Fruit fly (Drosophila melanogaster) whole organism, embryonic: Measurements from ENCODE around the gene CG34409.

Source experiments
- CG10565 ChIP-seq: fragments of 200-800 bp; sonication (Bioruptor generic); optimal IDR thresholded peaks from 3 replicates; lab custom pipeline; 2016; ENCODE audit warnings: missing biosample characterization, mild to moderate bottlenecking, missing genetic modification characterization
- CG11247 ChIP-seq: fragments of 200-800 bp; sonication (Bioruptor generic); IDR thresholded peaks from 2 replicates; pipeline ENCODE4 v1.3.6; 2022; ENCODE audit warnings: missing biosample characterization, missing genetic modification characterization
- CG12236 ChIP-seq: fragments of 200-800 bp; sonication (Bioruptor generic); optimal IDR thresholded peaks from 2 replicates; lab custom pipeline; 2016; ENCODE audit warnings: missing biosample characterization, missing genetic modification characterization
- CG15601 ChIP-seq: fragments of 200-800 bp; sonication (Bioruptor generic); optimal IDR thresholded peaks from 3 replicates; lab custom pipeline; 2019; ENCODE audit warnings: missing biosample characterization, mild to moderate bottlenecking, missing genetic modification characterization, moderate library complexity
- CG17361 ChIP-seq: fragments of 200-800 bp; sonication (Bioruptor generic); IDR thresholded peaks from 3 replicates; pipeline ENCODE4 v1.3.6; 2022; ENCODE audit warnings: missing biosample characterization, missing genetic modification characterization
- CG18262 ChIP-seq: fragments of 200-800 bp; optimal IDR thresholded peaks from 3 replicates; lab custom pipeline; 2019; ENCODE audit warnings: missing biosample characterization, mild to moderate bottlenecking, missing genetic modification characterization, moderate library complexity
- CG31224 ChIP-seq: fragments of 200-800 bp; sonication (Bioruptor generic); IDR thresholded peaks from 2 replicates; pipeline ENCODE4 v1.3.6; 2022; ENCODE audit warnings: missing biosample characterization, missing genetic modification characterization
- CG31441 ChIP-seq: fragments of 200-800 bp; sonication (Bioruptor generic); IDR thresholded peaks from 2 replicates; pipeline ENCODE4 v1.3.6; 2022; ENCODE audit warnings: missing biosample characterization, missing genetic modification characterization
- CG33213 ChIP-seq: fragments of 200-800 bp; sonication (Bioruptor generic); optimal IDR thresholded peaks from 3 replicates; lab custom pipeline; 2016; ENCODE audit warnings: missing biosample characterization, missing genetic modification characterization
- CG3407 ChIP-seq: fragments of 200-800 bp; sonication (Bioruptor generic); optimal IDR thresholded peaks from 2 replicates; lab custom pipeline; 2018; ENCODE audit warnings: missing biosample characterization, mild to moderate bottlenecking, missing genetic modification characterization
- CG42726 ChIP-seq: fragments of 200-800 bp; sonication (Bioruptor generic); IDR thresholded peaks from 2 replicates; pipeline ENCODE4 v1.3.6; 2022; ENCODE audit warnings: missing biosample characterization, missing genetic modification characterization; ENCODE audit not compliant: partially characterized antibody
- CG4730 ChIP-seq: fragments of 200-800 bp; sonication (Bioruptor generic); IDR thresholded peaks from 2 replicates; pipeline ENCODE4 v1.3.6; 2022; ENCODE audit warnings: missing biosample characterization, missing genetic modification characterization
- CG5953 ChIP-seq: fragments of 200-800 bp; sonication (Bioruptor generic); IDR thresholded peaks from 2 replicates; pipeline ENCODE4 v1.3.6; 2022; ENCODE audit warnings: missing biosample characterization, missing genetic modification characterization
- CG6689 ChIP-seq: fragments of 200-800 bp; sonication (Bioruptor generic); IDR thresholded peaks from 2 replicates; pipeline ENCODE4 v1.3.6; 2022; ENCODE audit warnings: missing biosample characterization, missing genetic modification characterization
- CG8924 ChIP-seq: fragments of 200-800 bp; optimal IDR thresholded peaks from 3 replicates; lab custom pipeline; 2019; ENCODE audit warnings: missing biosample characterization, mild to moderate bottlenecking, missing genetic modification characterization, moderate library complexity
- Camta ChIP-seq: fragments of 200-800 bp; sonication (Bioruptor generic); optimal IDR thresholded peaks from 2 replicates; lab custom pipeline; 2016; ENCODE audit warnings: missing biosample characterization, missing genetic modification characterization
- Ets97D ChIP-seq: fragments of 200-800 bp; sonication (Bioruptor generic); optimal IDR thresholded peaks from 3 replicates; lab custom pipeline; 2016; ENCODE audit warnings: missing biosample characterization, missing genetic modification characterization
- HLH4C ChIP-seq: fragments of 200-800 bp; sonication (Bioruptor generic); IDR thresholded peaks from 3 replicates; pipeline ENCODE4 v1.3.6; 2022; ENCODE audit warnings: missing biosample characterization, missing genetic modification characterization; ENCODE audit not compliant: partially characterized antibody
- Hmx ChIP-seq: fragments of 200-800 bp; sonication (Bioruptor generic); optimal IDR thresholded peaks from 2 replicates; lab custom pipeline; 2016; ENCODE audit warnings: missing biosample characterization, missing genetic modification characterization
- Lim3 ChIP-seq: fragments of 200-800 bp; sonication (Bioruptor generic); IDR thresholded peaks from 2 replicates; pipeline ENCODE4 v1.3.6; 2022; ENCODE audit warnings: missing biosample characterization, missing genetic modification characterization
- Mes4 ChIP-seq: fragments of 200-800 bp; sonication (Bioruptor generic); optimal IDR thresholded peaks from 2 replicates; lab custom pipeline; 2016; ENCODE audit warnings: missing biosample characterization, missing genetic modification characterization
- Myb ChIP-seq: fragments of 200-800 bp; sonication (Bioruptor generic); optimal IDR thresholded peaks from 2 replicates; lab custom pipeline; 2016; ENCODE audit warnings: missing biosample characterization, missing genetic modification characterization
- Neu2 ChIP-seq: fragments of 200-800 bp; sonication (Bioruptor generic); optimal IDR thresholded peaks from 3 replicates; lab custom pipeline; 2016; ENCODE audit warnings: missing biosample characterization, missing genetic modification characterization, borderline replicate concordance
- Nf-YB ChIP-seq: fragments of 200-800 bp; sonication (Bioruptor generic); optimal IDR thresholded peaks from 3 replicates; lab custom pipeline; 2019; ENCODE audit warnings: missing biosample characterization, mild to moderate bottlenecking, missing genetic modification characterization, moderate library complexity
- Pdp1 ChIP-seq, 2 experiments: fragments of 200-800 bp; sonication (Bioruptor generic); optimal IDR thresholded peaks; 3 replicates each; lab custom pipeline; 2016; ENCODE audit warnings: missing biosample characterization in 2 of 2, missing genetic modification characterization in 2 of 2, mild to moderate bottlenecking in 1 of 2, moderate library complexity in 1 of 2
- Six4 ChIP-seq: fragments of 200-800 bp; sonication (Bioruptor generic); optimal IDR thresholded peaks from 2 replicates; lab custom pipeline; 2016; ENCODE audit warnings: missing biosample characterization, missing genetic modification characterization
- Sry-δ ChIP-seq: fragments of 200-800 bp; sonication (Bioruptor generic); optimal IDR thresholded peaks from 2 replicates; lab custom pipeline; 2016; ENCODE audit warnings: missing biosample characterization, missing genetic modification characterization
- Ssrp ChIP-seq: fragments of 200-800 bp; sonication (Bioruptor generic); optimal IDR thresholded peaks from 2 replicates; lab custom pipeline; 2018; ENCODE audit warnings: missing biosample characterization, mild to moderate bottlenecking, missing genetic modification characterization, moderate library complexity
- Stat92E ChIP-seq, 3 experiments: fragments of >200 bp in 2 of 3; fragments of 200-800 bp in 1 of 3; sonication (Bioruptor generic) in 1 of 3; optimal IDR thresholded peaks; 2 replicates each; lab custom pipeline; 2017 to 2019; ENCODE audit warnings: missing biosample characterization in 3 of 3, missing genetic modification characterization in 3 of 3, mild to moderate bottlenecking in 1 of 3, moderate library complexity in 1 of 3
- bowl ChIP-seq: fragments of 200-800 bp; sonication (Bioruptor generic); IDR thresholded peaks from 2 replicates; pipeline ENCODE4 v1.3.6; 2022; ENCODE audit warnings: missing biosample characterization, missing genetic modification characterization
- dmrt99B ChIP-seq: fragments of 200-800 bp; sonication (Bioruptor generic); optimal IDR thresholded peaks from 2 replicates; lab custom pipeline; 2018; ENCODE audit warnings: missing biosample characterization, mild to moderate bottlenecking, missing genetic modification characterization, moderate library complexity
- grn ChIP-seq: fragments of 200-800 bp; sonication (Bioruptor generic); optimal IDR thresholded peaks from 3 replicates; lab custom pipeline; 2017; ENCODE audit warnings: missing biosample characterization, missing genetic modification characterization
- ham ChIP-seq: fragments of 200-800 bp; sonication (Bioruptor generic); IDR thresholded peaks from 2 replicates; pipeline ENCODE4 v1.3.6; 2022; ENCODE audit warnings: missing biosample characterization, missing genetic modification characterization
- hb ChIP-seq: fragments of 200-800 bp; sonication (Bioruptor generic); IDR thresholded peaks from 3 replicates; pipeline ENCODE4 v1.3.6; 2022; ENCODE audit warnings: missing biosample characterization, missing genetic modification characterization; ENCODE audit not compliant: partially characterized antibody
- hbn ChIP-seq: fragments of 200-800 bp; sonication (Bioruptor generic); IDR thresholded peaks from 2 replicates; pipeline ENCODE4 v1.3.6; 2022; ENCODE audit warnings: missing biosample characterization, missing genetic modification characterization; ENCODE audit not compliant: partially characterized antibody
- hkb ChIP-seq, 2 experiments: fragments of 200-800 bp in 1 of 2; fragments of >200 bp in 1 of 2; sonication (Bioruptor generic) in 1 of 2; IDR thresholded peaks in 1 of 2; optimal IDR thresholded peaks in 1 of 2; 2 replicates each; pipeline versions ENCODE4 v1.3.6 to Lab custom; 2017 to 2022; ENCODE audit warnings: missing biosample characterization in 1 of 2, missing genetic modification characterization in 1 of 2
- hth ChIP-seq: fragments of >200 bp; optimal IDR thresholded peaks from 2 replicates; lab custom pipeline; 2017; ENCODE audit warnings: inconsistent platforms
- jumu ChIP-seq: fragments of 200-800 bp; sonication (Bioruptor generic); optimal IDR thresholded peaks from 3 replicates; lab custom pipeline; 2016; ENCODE audit warnings: missing biosample characterization, missing genetic modification characterization
- lilli ChIP-seq: fragments of 200-800 bp; sonication (Bioruptor generic); optimal IDR thresholded peaks from 3 replicates; lab custom pipeline; 2016; ENCODE audit warnings: missing biosample characterization, missing genetic modification characterization
- lmd ChIP-seq: fragments of 200-800 bp; sonication (Bioruptor generic); IDR thresholded peaks from 2 replicates; pipeline ENCODE4 v1.3.6; 2022; ENCODE audit warnings: missing biosample characterization, missing genetic modification characterization
- maf-S ChIP-seq: fragments of 200-800 bp; sonication (Bioruptor generic); optimal IDR thresholded peaks from 2 replicates; lab custom pipeline; 2016; ENCODE audit warnings: missing biosample characterization, missing genetic modification characterization
- odd ChIP-seq: fragments of 200-800 bp; sonication (Bioruptor generic); optimal IDR thresholded peaks from 2 replicates; lab custom pipeline; 2017; ENCODE audit warnings: missing biosample characterization, mild to moderate bottlenecking, missing genetic modification characterization
- otp ChIP-seq: fragments of 200-800 bp; sonication (Bioruptor generic); IDR thresholded peaks from 3 replicates; pipeline ENCODE4, ENCODE4 v1.3.6; 2022; ENCODE audit warnings: missing biosample characterization, missing genetic modification characterization
- pb ChIP-seq: fragments of 200-800 bp; sonication (Bioruptor generic); optimal IDR thresholded peaks from 3 replicates; lab custom pipeline; 2016; ENCODE audit warnings: missing biosample characterization, missing genetic modification characterization
- pum ChIP-seq: fragments of 200-800 bp; sonication (Bioruptor generic); optimal IDR thresholded peaks from 2 replicates; lab custom pipeline; 2016; ENCODE audit warnings: missing biosample characterization, missing genetic modification characterization
- row ChIP-seq: fragments of 200-800 bp; sonication (Bioruptor generic); IDR thresholded peaks from 3 replicates; pipeline ENCODE4 v1.3.6; 2022; ENCODE audit warnings: missing biosample characterization, missing genetic modification characterization
- slou ChIP-seq: fragments of 200-800 bp; sonication (Bioruptor generic); optimal IDR thresholded peaks from 3 replicates; lab custom pipeline; 2016; ENCODE audit warnings: missing biosample characterization, missing genetic modification characterization
- ssp ChIP-seq: fragments of 200-800 bp; sonication (Bioruptor generic); IDR thresholded peaks from 2 replicates; pipeline ENCODE4 v1.3.6; 2022; ENCODE audit warnings: missing biosample characterization, missing genetic modification characterization
- vnd ChIP-seq: fragments of 200-800 bp; sonication (Bioruptor generic); IDR thresholded peaks from 3 replicates; pipeline ENCODE4 v1.3.6; 2022; ENCODE audit warnings: missing biosample characterization, missing genetic modification characterization; ENCODE audit not compliant: partially characterized antibody
- wdn ChIP-seq: fragments of 200-800 bp; sonication (Bioruptor generic); IDR thresholded peaks from 2 replicates; pipeline ENCODE4 v1.3.6; 2022; ENCODE audit warnings: missing biosample characterization, missing genetic modification characterization

The CG34409 gene

dm6 chr3R:9746267-9746666 lies at the start of gene CG34409:
Gene CG34409 (minus strand): TSS chr3R:9746367.
- no peak for TF ChIP-seq maf-S
- peak in 1 of 2 experiments; percentile 40 for TF ChIP-seq Pdp1 (GFP tag; optimal IDR thresholded peaks at IDR 0.05; lab: Kevin White, UChicago)
- TF ChIP-seq Lim3 = no peak
- no peak for TF ChIP-seq CG6689

dm6 chr3R:9793018-9793417 lies 46.9 kb upstream of the CG34409 start, which contains the start of gene CG8516:
Gene CG8516 (plus strand): TSS chr3R:9793295.
- TF ChIP-seq slou (GFP tag; lab: Kevin White, UChicago) = no peak
- TF ChIP-seq wdn (GFP tag; lab: Robert Waterston, UW) = no peak
- peak; percentile 43 for TF ChIP-seq Ets97D (GFP tag; lab: Kevin White, UChicago)
- TF ChIP-seq pum = no peak
- TF ChIP-seq Myb (GFP tag; lab: Kevin White, UChicago) = peak; percentile 95
- no peak for TF ChIP-seq odd
- no peak for TF ChIP-seq ssp
- TF ChIP-seq CG18262 (tag; lab: Kevin White, UChicago) = peak; percentile 5
- no peak for TF ChIP-seq CG15601
- TF ChIP-seq CG33213 = no peak
- 0 out of 3 replicates have a peak, but pooled peaks have one; percentile 15 for TF ChIP-seq CG17361 (GFP tag; lab: Robert Waterston, UW)
- TF ChIP-seq hth = no peak
- TF ChIP-seq CG12236 (GFP tag; lab: Kevin White, UChicago) = no peak
- TF ChIP-seq Camta (GFP tag; lab: Kevin White, UChicago) = no peak
- TF ChIP-seq Nf-YB (GFP tag; lab: Kevin White, UChicago) = no peak
- no peak for TF ChIP-seq Neu2 (GFP tag; lab: Kevin White, UChicago)
- no peak for TF ChIP-seq Six4 (GFP tag; lab: Kevin White, UChicago)
- TF ChIP-seq dmrt99B (tag; lab: Kevin White, UChicago) = no peak
- no peak for TF ChIP-seq CG10565
- no peak for TF ChIP-seq Stat92E (GFP tag; optimal IDR thresholded peaks at IDR 0.05; lab: Kevin White, UChicago)
- no peak for TF ChIP-seq hkb (optimal IDR thresholded peaks at IDR 0.05; lab: Kevin White, UChicago)
- peak; percentile 24; the same call in 1 of the 2 replicates for TF ChIP-seq hkb (GFP tag; IDR thresholded peaks at IDR 0.05; lab: Robert Waterston, UW)
- TF ChIP-seq lmd (GFP tag; lab: Robert Waterston, UW) = no peak
- TF ChIP-seq vnd (GFP tag; lab: Robert Waterston, UW) = no peak
- peak; percentile 23 for TF ChIP-seq CG8924 (tag; lab: Kevin White, UChicago)
- TF ChIP-seq CG11247 (GFP tag; lab: Robert Waterston, UW) = no peak
- TF ChIP-seq CG42726 (GFP tag; lab: Robert Waterston, UW) = no peak
- no peak for TF ChIP-seq hbn (GFP tag; lab: Robert Waterston, UW)
- no peak for TF ChIP-seq CG31224 (GFP tag; lab: Robert Waterston, UW)
- TF ChIP-seq otp (GFP tag; lab: Robert Waterston, UW) = no peak
- TF ChIP-seq lilli (GFP tag; lab: Kevin White, UChicago) = peak; percentile 19
- TF ChIP-seq Mes4 = no peak
- TF ChIP-seq CG4730 (GFP tag; lab: Robert Waterston, UW) = no peak
- TF ChIP-seq row (GFP tag; lab: Robert Waterston, UW) = peak; percentile 64
- TF ChIP-seq grn (GFP tag; lab: Kevin White, UChicago) = no peak
- no peak for TF ChIP-seq CG5953 (GFP tag; lab: Robert Waterston, UW)
- TF ChIP-seq CG3407 (GFP tag; lab: Kevin White, UChicago) = no peak
- TF ChIP-seq Hmx (GFP tag; lab: Kevin White, UChicago) = no peak
- no peak for TF ChIP-seq HLH4C (GFP tag; lab: Robert Waterston, UW)
- no peak for TF ChIP-seq ham
- TF ChIP-seq CG31441 (GFP tag; lab: Robert Waterston, UW) = no peak
- peak; percentile 30 for TF ChIP-seq Sry-δ (GFP tag; lab: Kevin White, UChicago)
- TF ChIP-seq pb (GFP tag; lab: Kevin White, UChicago) = no peak
- no peak for TF ChIP-seq hb
- 0 out of 2 replicates have a peak, but pooled peaks have one; percentile 39 for TF ChIP-seq bowl
- no peak for TF ChIP-seq Ssrp (tag; lab: Kevin White, UChicago)
- TF ChIP-seq jumu (GFP tag; lab: Kevin White, UChicago) = no peak
